Worm (Caenorhabditis elegans): Measurements from ENCODE around the gene atg-18.

The atg-18 gene

ce11 chrV:8677193-8677592 lies 46.1 kb upstream of the atg-18 start, which contains the start of gene ZC190.6:
ZC190.6 (minus strand) TSS chrV:8677293.
- no peak for TF ChIP-seq tbx-9 (tag; optimal IDR thresholded peaks at IDR 0.05; ENCODE audit: borderline replicate concordance)
- TF ChIP-seq Y53G8AR.9 (GFP tag; conservative IDR thresholded peaks at IDR 0.05): no peak
- no peak for TF ChIP-seq lir-1 (GFP tag; conservative IDR thresholded peaks at IDR 0.05)
- TF ChIP-seq attf-6 (GFP tag; IDR thresholded peaks at IDR 0.05): no peak
- no peak for TF ChIP-seq Y67H2A.10 (GFP tag; conservative IDR thresholded peaks at IDR 0.05)
- no peak for TF ChIP-seq ztf-3 (GFP tag; optimal IDR thresholded peaks at IDR 0.05)
- TF ChIP-seq T26A5.8 (tag; optimal IDR thresholded peaks at IDR 0.05): no peak
- TF ChIP-seq B0261.1 (tag; optimal IDR thresholded peaks at IDR 0.05): no peak
- TF ChIP-seq dox-1 (GFP tag; IDR thresholded peaks at IDR 0.05): no peak
- no peak for TF ChIP-seq ama-1 (optimal IDR thresholded peaks at IDR 0.05)
- no peak for TF ChIP-seq ama-1 (GFP tag; optimal IDR thresholded peaks at IDR 0.05)
- TF ChIP-seq F23B12.7 (tag; optimal IDR thresholded peaks at IDR 0.05; ENCODE audit: insufficient read depth): no peak

ce11 chrV:8673498-8673897 lies 42.4 kb upstream of the atg-18 start, which contains the start of gene ZC190.5:
ZC190.5 (minus strand) TSS chrV:8673598.
- TF ChIP-seq ztf-18 (tag; optimal IDR thresholded peaks at IDR 0.05) (no peak), madf-6 (GFP tag; IDR thresholded peaks at IDR 0.05) (no peak), Y67H2A.10 (GFP tag; conservative IDR thresholded peaks at IDR 0.05) (no peak), C17E4.6 (GFP tag; IDR thresholded peaks at IDR 0.05) (no peak), dpl-1 (GFP tag; optimal IDR thresholded peaks at IDR 0.05) (no peak), atf-7 (tag; optimal IDR thresholded peaks at IDR 0.05) (no peak), zim-3 (tag; optimal IDR thresholded peaks at IDR 0.05) (no peak)

- TF ChIP-seq let-526 (GFP tag; IDR thresholded peaks at IDR 0.05) (no peak), ztf-25 (GFP tag; IDR thresholded peaks at IDR 0.05) (no peak), Y53G8AR.9 (GFP tag; conservative IDR thresholded peaks at IDR 0.05) (no peak), dox-1 (GFP tag; IDR thresholded peaks at IDR 0.05) (no peak), F55B11.4 (tag; optimal IDR thresholded peaks at IDR 0.05; ENCODE audit: borderline replicate concordance, insufficient read depth) (no peak), pbrm-1 (GFP tag; IDR thresholded peaks at IDR 0.05) (no peak), lir-1 (GFP tag; conservative IDR thresholded peaks at IDR 0.05) (no peak), egl-44 (GFP tag; IDR thresholded peaks at IDR 0.05) (no peak), ceh-100 (GFP tag; IDR thresholded peaks at IDR 0.05) (no peak), unc-62 (GFP tag; optimal IDR thresholded peaks at IDR 0.05) (no peak), efl-1 (GFP tag; optimal IDR thresholded peaks at IDR 0.05) (no peak)
Measured at ce11 chrV:8671568-8672123, 40.5 kb upstream of the atg-18 start.

- TF ChIP-seq let-607 (tag; optimal IDR thresholded peaks at IDR 0.05) (no peak), F10E7.11 (tag; optimal IDR thresholded peaks at IDR 0.05) (no peak), Y95B8A.8 (GFP tag; IDR thresholded peaks at IDR 0.05) (no peak), lsl-1 (GFP tag; optimal IDR thresholded peaks at IDR 0.05) (no peak), C17E4.6 (GFP tag; IDR thresholded peaks at IDR 0.05) (no peak), ceh-40 (GFP tag; IDR thresholded peaks at IDR 0.05) (no peak), F37B4.10 (GFP tag; IDR thresholded peaks at IDR 0.05) (no peak), nfya-2 (GFP tag; IDR thresholded peaks at IDR 0.05) (no peak), efl-1 (GFP tag; optimal IDR thresholded peaks at IDR 0.05) (no peak), ztf-26 (tag; optimal IDR thresholded peaks at IDR 0.05) (no peak), B0035.1 (tag; optimal IDR thresholded peaks at IDR 0.05) (no peak), snpc-1.3 (tag; optimal IDR thresholded peaks at IDR 0.05; ENCODE audit: insufficient read depth) (no peak), nfya-1 (tag; optimal IDR thresholded peaks at IDR 0.05; ENCODE audit: borderline replicate concordance, insufficient read depth) (no peak), zim-3 (tag; optimal IDR thresholded peaks at IDR 0.05) (no peak), lsy-27 (tag; optimal IDR thresholded peaks at IDR 0.05; ENCODE audit: borderline replicate concordance, insufficient read depth) (no peak), T26A5.8 (tag; optimal IDR thresholded peaks at IDR 0.05) (no peak), lin-54 (GFP tag; optimal IDR thresholded peaks at IDR 0.05) (no peak), lin-26 (GFP tag; IDR thresholded peaks at IDR 0.05) (no peak), F52B5.7 (tag; optimal IDR thresholded peaks at IDR 0.05) (no peak)
Measured at ce11 chrV:8670759-8671158, 39.6 kb upstream of the atg-18 start.
